Worm (Caenorhabditis elegans) whole organism, early embryonic: Measurements from ENCODE around the gene F36H12.4.

ENCODE experiments used
- B0310.2 ChIP-seq: sonication (generic microtip); optimal IDR thresholded peaks from 2 replicates; lab custom pipeline; 2016; ENCODE audit warnings: mild to moderate bottlenecking, missing genetic modification characterization, missing compliant biosample characterization
- F13C5.2 ChIP-seq: sonication (generic microtip); optimal IDR thresholded peaks from 2 replicates; lab custom pipeline; 2017; ENCODE audit warnings: mild to moderate bottlenecking, missing genetic modification characterization, inconsistent platforms, missing compliant biosample characterization
- aly-1 ChIP-seq: sonication (generic microtip); optimal IDR thresholded peaks from 2 replicates; lab custom pipeline; 2016; ENCODE audit warnings: missing genetic modification characterization, missing compliant biosample characterization
- ama-1 ChIP-seq: fragments of 150-350 bp; optimal IDR thresholded peaks from 2 replicates; lab custom pipeline; 2014
- ceh-13 ChIP-seq: fragments of 200-800 bp; sonication (Bioruptor generic); optimal IDR thresholded peaks from 2 replicates; lab custom pipeline; 2018; ENCODE audit warnings: mild to moderate bottlenecking, missing genetic modification characterization, missing compliant biosample characterization
- flt-1 ChIP-seq: fragments of 200-800 bp; sonication (Bioruptor generic); IDR thresholded peaks from 2 replicates; pipeline ENCODE4 v1.3.6; 2022; ENCODE audit warnings: missing genetic modification characterization, missing compliant biosample characterization
- sea-1 ChIP-seq: fragments of 200-800 bp; sonication (Bioruptor generic); conservative IDR thresholded peaks from 2 replicates; pipeline ENCODE4 v1.3.6; 2022; ENCODE audit warnings: missing genetic modification characterization, missing compliant biosample characterization
- tbx-37 ChIP-seq: fragments of 200-800 bp; sonication (Bioruptor generic); conservative IDR thresholded peaks from 2 replicates; pipeline ENCODE4 v1.3.6; 2022; ENCODE audit warnings: missing genetic modification reagents, missing genetic modification characterization, missing compliant biosample characterization

DNA sequence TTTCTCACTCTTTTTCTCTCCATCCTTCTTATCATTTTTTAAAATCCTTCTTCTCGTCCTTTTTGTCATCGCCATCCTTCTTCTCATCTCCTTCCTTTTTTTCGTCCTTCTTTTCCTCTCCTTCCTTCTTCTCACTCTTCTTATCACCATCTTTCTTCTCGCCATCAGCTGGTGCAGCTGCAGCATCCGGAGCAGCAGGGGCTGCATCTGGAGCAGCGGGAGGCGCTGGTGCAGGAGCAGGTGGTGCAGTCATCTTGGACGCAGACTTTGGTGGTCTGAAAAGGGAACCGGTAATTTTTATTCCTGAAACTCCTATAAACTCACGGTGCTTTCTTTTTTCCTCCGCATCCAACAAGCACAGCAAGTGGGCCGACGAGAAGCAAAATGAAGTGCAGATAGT, 47.2 kb upstream of the F36H12.4 start:
- no peak for TF ChIP-seq aly-1 (tag; lab: Kevin White, UChicago)
- no peak for TF ChIP-seq B0310.2 (tag; lab: Kevin White, UChicago)
- TF ChIP-seq flt-1 (GFP tag; lab: Robert Waterston, UW): no peak
- TF ChIP-seq F13C5.2 (tag; lab: Kevin White, UChicago): no peak
- no peak for TF ChIP-seq tbx-37 (GFP tag; lab: Robert Waterston, UW)
- TF ChIP-seq ama-1 (lab: Kevin White, UChicago): no peak
- TF ChIP-seq ceh-13 (GFP tag; lab: Kevin White, UChicago): no peak
- no peak for TF ChIP-seq sea-1 (GFP tag; lab: Robert Waterston, UW)
